Worm (Caenorhabditis elegans) whole organism, L4 larva: Measurements from ENCODE around the gene srv-31.

Source experiments
- cey-2 ChIP-seq: sonication (generic microtip); optimal IDR thresholded peaks from 3 replicates; lab custom pipeline; 2017; ENCODE audit warnings: missing genetic modification characterization, mild to moderate bottlenecking, missing compliant biosample characterization, antibody characterized with exemption, borderline replicate concordance; ENCODE audit not compliant: insufficient read depth
- dpl-1 ChIP-seq: fragments of 150-350 bp; optimal IDR thresholded peaks from 2 replicates; lab custom pipeline; 2014; ENCODE audit warnings: missing biosample characterization, missing genetic modification reagents, missing genetic modification characterization
- fos-1 ChIP-seq: fragments of 150-350 bp; optimal IDR thresholded peaks from 2 replicates; lab custom pipeline; 2014; ENCODE audit warnings: missing biosample characterization, missing genetic modification characterization

ce11 chrIV:6303642-6304041 is 31.8 kb upstream of the srv-31 start, which contains the start of gene srv-25:
- no peak for TF ChIP-seq dpl-1
- no peak for TF ChIP-seq cey-2
- no peak for TF ChIP-seq fos-1
